Fruit fly (Drosophila melanogaster) whole organism, embryonic: ENCODE results near the gene RpL37-1.

Experiments used
- Awh ChIP-seq: fragments of 200-800 bp; sonication (Bioruptor generic); IDR thresholded peaks from 2 replicates; pipeline ENCODE4, ENCODE4 v1.3.6; 2022; ENCODE audit warnings: missing biosample characterization, missing genetic modification characterization
- BtbVII ChIP-seq: fragments of 200-800 bp; sonication (Bioruptor generic); optimal IDR thresholded peaks from 3 replicates; lab custom pipeline; 2017; ENCODE audit warnings: missing biosample characterization, mild to moderate bottlenecking, missing genetic modification characterization
- CG12299 ChIP-seq: fragments of 200-800 bp; sonication (Bioruptor generic); optimal IDR thresholded peaks from 2 replicates; lab custom pipeline; 2018; ENCODE audit warnings: missing biosample characterization, mild to moderate bottlenecking, missing genetic modification characterization
- CG13287 ChIP-seq: fragments of 200-800 bp; sonication (Bioruptor generic); IDR thresholded peaks from 2 replicates; pipeline ENCODE4 v1.3.6; 2022; ENCODE audit warnings: missing biosample characterization, missing genetic modification characterization; ENCODE audit not compliant: partially characterized antibody
- CG13424 ChIP-seq: fragments of 200-800 bp; sonication (Bioruptor generic); optimal IDR thresholded peaks from 2 replicates; lab custom pipeline; 2019; ENCODE audit warnings: missing biosample characterization, mild to moderate bottlenecking, missing genetic modification characterization, moderate library complexity
- CG13894 ChIP-seq: fragments of 200-800 bp; sonication (Bioruptor generic); optimal IDR thresholded peaks from 3 replicates; lab custom pipeline; 2018; ENCODE audit warnings: missing biosample characterization, mild to moderate bottlenecking, missing genetic modification characterization, moderate library complexity
- CG14050 ChIP-seq: fragments of 200-800 bp; sonication (Bioruptor generic); IDR thresholded peaks from 3 replicates; pipeline ENCODE4 v1.3.6; 2022; ENCODE audit warnings: missing biosample characterization, missing genetic modification characterization
- CG15514 ChIP-seq: fragments of 200-800 bp; sonication (Bioruptor generic); optimal IDR thresholded peaks from 3 replicates; lab custom pipeline; 2017; ENCODE audit warnings: missing biosample characterization, missing genetic modification characterization, mild to moderate bottlenecking, moderate library complexity, missing genetic modification reagents
- CG31224 ChIP-seq: fragments of 200-800 bp; sonication (Bioruptor generic); IDR thresholded peaks from 2 replicates; pipeline ENCODE4 v1.3.6; 2022; ENCODE audit warnings: missing biosample characterization, missing genetic modification characterization
- CG31441 ChIP-seq: fragments of 200-800 bp; sonication (Bioruptor generic); IDR thresholded peaks from 2 replicates; pipeline ENCODE4 v1.3.6; 2022; ENCODE audit warnings: missing biosample characterization, missing genetic modification characterization
- CG5180 ChIP-seq: fragments of 200-800 bp; sonication (Bioruptor generic); optimal IDR thresholded peaks from 3 replicates; lab custom pipeline; 2017; ENCODE audit warnings: missing biosample characterization, missing genetic modification characterization, mild to moderate bottlenecking, moderate library complexity, missing genetic modification reagents
- CG6272 ChIP-seq: fragments of 200-800 bp; sonication (Bioruptor generic); IDR thresholded peaks from 2 replicates; pipeline ENCODE4 v1.3.6; 2022; ENCODE audit warnings: missing biosample characterization, missing genetic modification characterization
- CG6765 ChIP-seq: fragments of 200-800 bp; sonication (Bioruptor generic); optimal IDR thresholded peaks from 3 replicates; lab custom pipeline; 2017; ENCODE audit warnings: missing biosample characterization, mild to moderate bottlenecking, missing genetic modification characterization
- CG6813 ChIP-seq: fragments of 200-800 bp; sonication (Bioruptor generic); optimal IDR thresholded peaks from 2 replicates; lab custom pipeline; 2017; ENCODE audit warnings: missing biosample characterization, missing genetic modification characterization, mild to moderate bottlenecking, moderate library complexity, missing genetic modification reagents
- CG7271 ChIP-seq: fragments of 200-800 bp; sonication (Bioruptor generic); optimal IDR thresholded peaks from 2 replicates; lab custom pipeline; 2018; ENCODE audit warnings: missing biosample characterization, mild to moderate bottlenecking, missing genetic modification characterization, moderate library complexity
- CG7372 ChIP-seq: fragments of 200-800 bp; sonication (Bioruptor generic); IDR thresholded peaks from 2 replicates; pipeline ENCODE4 v1.3.6; 2022; ENCODE audit warnings: missing biosample characterization, missing genetic modification characterization
- Deaf1 ChIP-seq: fragments of 200-800 bp; optimal IDR thresholded peaks from 3 replicates; lab custom pipeline; 2019; ENCODE audit warnings: missing biosample characterization, mild to moderate bottlenecking, missing genetic modification characterization, moderate library complexity
- Gug ChIP-seq: fragments of 200-800 bp; sonication (Bioruptor generic); IDR thresholded peaks from 4 replicates; pipeline ENCODE4 v1.3.6; 2022; ENCODE audit warnings: missing biosample characterization, missing genetic modification characterization
- HLH54F ChIP-seq: fragments of 200-800 bp; sonication (Bioruptor generic); optimal IDR thresholded peaks from 3 replicates; lab custom pipeline; 2016; ENCODE audit warnings: missing biosample characterization, missing genetic modification characterization
- Hmx ChIP-seq: fragments of 200-800 bp; sonication (Bioruptor generic); optimal IDR thresholded peaks from 2 replicates; lab custom pipeline; 2016; ENCODE audit warnings: missing biosample characterization, missing genetic modification characterization
- Lpt ChIP-seq: fragments of >200 bp; optimal IDR thresholded peaks from 2 replicates; lab custom pipeline; 2018; ENCODE audit warnings: missing biosample characterization, missing genetic modification characterization
- MESR4 ChIP-seq: fragments of 200-800 bp; sonication (Bioruptor generic); optimal IDR thresholded peaks from 2 replicates; lab custom pipeline; 2018; ENCODE audit warnings: missing biosample characterization, mild to moderate bottlenecking, missing genetic modification characterization, moderate library complexity
- MTF-1 ChIP-seq: fragments of 200-800 bp; sonication (Bioruptor generic); optimal IDR thresholded peaks from 2 replicates; lab custom pipeline; 2018; ENCODE audit warnings: missing biosample characterization, mild to moderate bottlenecking, missing genetic modification characterization, borderline replicate concordance
- Med ChIP-seq: fragments of 200-800 bp; sonication (Bioruptor generic); peaks from one replicate; lab custom pipeline; 2016; ENCODE audit warnings: missing biosample characterization, missing genetic modification characterization, mild to moderate bottlenecking, inconsistent platforms, moderate library complexity
- Rfx ChIP-seq: fragments of 200-800 bp; sonication (Bioruptor generic); IDR thresholded peaks from 2 replicates; pipeline ENCODE4 v1.3.6; 2022; ENCODE audit warnings: missing biosample characterization, missing genetic modification characterization
- Six4 ChIP-seq: fragments of 200-800 bp; sonication (Bioruptor generic); optimal IDR thresholded peaks from 2 replicates; lab custom pipeline; 2016; ENCODE audit warnings: missing biosample characterization, missing genetic modification characterization
- Usf ChIP-seq: fragments of 200-800 bp; sonication (Bioruptor generic); optimal IDR thresholded peaks from 2 replicates; lab custom pipeline; 2017; ENCODE audit warnings: missing genotype, missing biosample characterization, missing genetic modification characterization
- aop ChIP-seq: fragments of 200-800 bp; sonication (Bioruptor generic); IDR thresholded peaks from 2 replicates; pipeline ENCODE4 v1.3.6; 2022; ENCODE audit warnings: missing biosample characterization, missing genetic modification characterization
- ara ChIP-seq: fragments of 200-800 bp; sonication (Bioruptor generic); IDR thresholded peaks from 2 replicates; pipeline ENCODE4 v1.3.6; 2022; ENCODE audit warnings: missing biosample characterization, missing genetic modification characterization
- ash1 ChIP-seq: fragments of 200-800 bp; sonication (Bioruptor generic); optimal IDR thresholded peaks from 2 replicates; lab custom pipeline; 2018; ENCODE audit warnings: missing biosample characterization, mild to moderate bottlenecking, missing genetic modification characterization
- cato ChIP-seq: fragments of 200-800 bp; sonication (Bioruptor generic); optimal IDR thresholded peaks from 2 replicates; lab custom pipeline; 2016; ENCODE audit warnings: missing biosample characterization, missing genetic modification characterization, borderline replicate concordance
- cg ChIP-seq: fragments of 200-800 bp; sonication (Bioruptor generic); optimal IDR thresholded peaks from 3 replicates; lab custom pipeline; 2019; ENCODE audit warnings: missing biosample characterization, mild to moderate bottlenecking, missing genetic modification characterization, moderate library complexity
- chinmo ChIP-seq: fragments of 200-800 bp; sonication (Bioruptor generic); IDR thresholded peaks from 4 replicates; pipeline ENCODE4 v1.3.6; 2022; ENCODE audit warnings: missing biosample characterization, missing genetic modification characterization; ENCODE audit not compliant: partially characterized antibody
- crol ChIP-seq: fragments of 200-800 bp; sonication (Bioruptor generic); IDR thresholded peaks from 2 replicates; pipeline ENCODE4 v1.3.6; 2022; ENCODE audit warnings: missing biosample characterization, missing genetic modification characterization
- dan ChIP-seq: fragments of 200-800 bp; sonication (Bioruptor generic); IDR thresholded peaks from 2 replicates; pipeline ENCODE4 v1.3.6; 2022; ENCODE audit warnings: missing biosample characterization, missing genetic modification characterization
- dysf ChIP-seq: fragments of 200-800 bp; sonication (Bioruptor generic); IDR thresholded peaks from 3 replicates; pipeline ENCODE4 v1.3.6; 2022; ENCODE audit warnings: missing biosample characterization, missing genetic modification characterization
- eyg ChIP-seq: fragments of 200-800 bp; sonication (Bioruptor generic); optimal IDR thresholded peaks from 3 replicates; lab custom pipeline; 2016; ENCODE audit warnings: missing biosample characterization, missing genetic modification characterization
- gcm ChIP-seq: fragments of 200-800 bp; sonication (Bioruptor generic); optimal IDR thresholded peaks from 2 replicates; lab custom pipeline; 2019; ENCODE audit warnings: missing biosample characterization, mild to moderate bottlenecking, missing genetic modification characterization, moderate library complexity
- mld ChIP-seq: fragments of 200-800 bp; sonication (Bioruptor generic); IDR thresholded peaks from 3 replicates; pipeline ENCODE4 v1.3.6; 2022; ENCODE audit warnings: missing biosample characterization, missing genetic modification characterization; ENCODE audit not compliant: partially characterized antibody
- pan ChIP-seq, 4 experiments: fragments of >200 bp in 3 of 4; fragments of 200-800 bp in 1 of 4; sonication (Bioruptor generic) in 1 of 4; optimal IDR thresholded peaks in 3 of 4; IDR thresholded peaks in 1 of 4; 2 replicates each; pipeline versions ENCODE4 v1.3.6 to Lab custom; 2017 to 2022; ENCODE audit warnings: missing biosample characterization in 2 of 4, missing genetic modification characterization in 2 of 4, mixed read lengths in 1 of 4
- sima ChIP-seq: fragments of 200-800 bp; sonication (Bioruptor generic); optimal IDR thresholded peaks from 2 replicates; lab custom pipeline; 2016; ENCODE audit warnings: missing biosample characterization, missing genetic modification characterization
- sr ChIP-seq: fragments of 200-800 bp; sonication (Bioruptor generic); IDR thresholded peaks from 3 replicates; pipeline ENCODE4 v1.3.6; 2022; ENCODE audit warnings: missing biosample characterization, missing genetic modification characterization
- twi ChIP-seq: fragments of 200-800 bp; optimal IDR thresholded peaks from 2 replicates; lab custom pipeline; 2019; ENCODE audit warnings: missing biosample characterization, mild to moderate bottlenecking, missing genetic modification characterization, moderate library complexity
- unpg ChIP-seq: fragments of 200-800 bp; sonication (Bioruptor generic); optimal IDR thresholded peaks from 3 replicates; lab custom pipeline; 2018; ENCODE audit warnings: missing biosample characterization, mild to moderate bottlenecking, missing genetic modification characterization, moderate library complexity
- zen ChIP-seq: fragments of 200-800 bp; sonication (Bioruptor generic); optimal IDR thresholded peaks from 3 replicates; lab custom pipeline; 2018; ENCODE audit warnings: missing biosample characterization, mild to moderate bottlenecking, missing genetic modification characterization, moderate library complexity
- zf30C ChIP-seq: fragments of 200-800 bp; sonication (Bioruptor generic); optimal IDR thresholded peaks from 3 replicates; lab custom pipeline; 2018; ENCODE audit warnings: missing biosample characterization, mild to moderate bottlenecking, missing genetic modification characterization

The RpL37-1 gene

DNA sequence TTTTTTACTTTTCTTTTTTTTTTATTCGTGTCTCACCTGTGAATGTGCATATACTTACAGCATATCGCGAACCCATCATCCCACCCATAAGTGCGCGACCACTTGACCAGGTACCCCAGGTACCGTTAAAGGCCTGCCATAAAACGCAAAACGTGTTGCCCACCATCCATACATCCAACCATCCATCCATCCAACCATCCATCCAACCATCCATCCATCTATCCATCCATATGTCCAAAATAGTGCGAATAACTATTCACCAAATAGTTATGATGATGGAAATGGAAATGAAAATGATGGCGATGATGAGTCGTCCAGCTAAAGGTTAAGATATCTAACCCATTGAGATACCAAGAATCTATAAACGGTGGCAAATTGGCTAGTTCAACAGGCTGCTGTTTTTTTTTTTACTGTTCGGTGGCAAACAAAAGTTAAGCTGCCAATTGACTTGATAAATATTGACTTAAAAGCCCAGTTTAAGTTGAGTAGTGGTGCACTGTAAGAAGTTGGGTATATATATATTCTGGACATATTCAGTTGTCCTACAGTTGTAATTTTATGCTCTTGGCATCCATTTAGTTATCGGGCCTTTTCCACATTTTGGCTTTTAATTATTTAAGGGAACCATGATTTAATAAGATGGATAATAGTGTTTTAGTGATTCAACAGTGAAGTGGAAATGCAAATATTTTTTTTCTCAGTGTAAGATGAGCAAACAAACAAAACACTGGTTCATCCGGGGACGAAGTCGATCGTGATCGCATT, 11.1 kb downstream of the RpL37-1 start (continued):
- TF ChIP-seq sima (GFP tag; lab: Kevin White, UChicago) (no peak), Lpt (GFP tag; lab: Kevin White, UChicago) (no peak), CG12299 (tag; lab: Kevin White, UChicago) (no peak), pan (optimal IDR thresholded peaks at IDR 0.05; lab: Kevin White, UChicago) (no peak), pan (GFP tag; optimal IDR thresholded peaks at IDR 0.05 in 1 of 2, IDR thresholded peaks at IDR 0.05 in 1 of 2) (peak in 1 of 2 experiments; percentile 14), Gug (GFP tag; lab: Robert Waterston, UW) (no peak), ara (GFP tag; lab: Robert Waterston, UW) (no peak), MTF-1 (no peak), gcm (GFP tag; lab: Kevin White, UChicago) (no peak), Awh (no peak), twi (no peak)

DNA sequence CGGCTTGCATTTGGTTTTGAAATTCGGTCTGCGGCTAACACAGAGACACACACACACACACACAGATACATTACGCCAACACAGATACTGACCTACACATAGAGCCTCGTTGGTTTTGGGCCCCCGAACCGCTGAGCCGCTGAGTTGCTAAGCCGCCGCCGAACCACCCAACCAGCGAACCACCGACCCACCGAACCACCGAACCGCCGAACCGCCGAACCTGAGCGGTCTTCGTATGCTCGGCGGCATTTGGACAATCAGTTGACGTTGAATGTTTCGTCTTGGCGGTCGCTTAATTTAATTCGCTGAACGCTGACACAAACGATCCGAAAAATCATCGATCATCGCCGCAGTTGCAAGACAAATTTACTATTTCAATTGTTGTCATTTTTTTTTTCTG, 13.7 kb downstream of the RpL37-1 start, which contains the start of gene drd:
drd (plus strand) TSS at position 258 of the 400 bp plus-strand sequence.
- TF ChIP-seq chinmo (GFP tag; lab: Robert Waterston, UW) (0 out of 4 replicates have a peak, but pooled peaks have one; percentile 62), Med (peak; percentile 71), cg (GFP tag; lab: Kevin White, UChicago) (peak; percentile 42), sr (GFP tag; lab: Robert Waterston, UW) (0 out of 3 replicates have a peak, but pooled peaks have one; percentile 8), Rfx (GFP tag; lab: Robert Waterston, UW) (no peak), CG15514 (GFP tag; lab: Kevin White, UChicago) (peak; percentile 13), CG7271 (tag; lab: Kevin White, UChicago) (no peak), CG13894 (peak; percentile 13), CG5180 (GFP tag; lab: Kevin White, UChicago) (peak; percentile 79), ash1 (GFP tag; lab: Kevin White, UChicago) (no peak), CG14050 (GFP tag; lab: Robert Waterston, UW) (peak; percentile 40; the same call in 1 of the 3 replicates), aop (GFP tag; lab: Robert Waterston, UW) (no peak), Deaf1 (peak; percentile 89)

DNA sequence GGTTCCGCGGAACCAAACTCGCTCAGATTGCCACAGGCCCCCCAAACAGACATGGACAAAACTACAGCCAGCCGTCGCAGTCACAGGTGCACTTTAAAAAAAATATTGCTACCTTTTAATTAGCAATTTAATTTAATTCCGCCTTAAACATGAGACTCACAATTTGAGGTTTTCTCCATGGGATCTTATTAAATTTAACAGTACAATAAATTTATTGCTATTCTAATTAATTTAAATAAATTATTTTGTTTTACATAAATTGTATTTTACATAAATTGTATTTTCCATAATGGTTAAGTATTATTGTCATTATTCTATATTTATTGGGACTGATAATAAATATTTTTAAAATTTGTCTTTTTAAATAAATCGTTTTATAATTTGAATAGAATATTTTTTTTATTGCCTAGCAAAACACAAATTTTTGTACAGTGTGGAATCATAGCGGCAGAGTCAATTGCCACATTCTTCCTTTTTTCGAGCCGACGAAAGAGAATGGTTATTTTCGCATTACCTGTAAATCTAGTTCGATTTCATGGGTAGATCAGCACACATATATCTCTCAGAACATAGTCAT, 15.7 kb downstream of the RpL37-1 start:
- TF ChIP-seq MESR4 (no peak), BtbVII (no peak), dysf (GFP tag; lab: Robert Waterston, UW) (no peak), zf30C (no peak), dan (no peak), Usf (no peak), crol (GFP tag; lab: Robert Waterston, UW) (no peak), mld (no peak), CG6765 (no peak), unpg (GFP tag; lab: Kevin White, UChicago) (peak; percentile 4), Six4 (GFP tag; lab: Kevin White, UChicago) (no peak), CG31441 (GFP tag; lab: Robert Waterston, UW) (peak; percentile 27; the same call in 1 of the 2 replicates), CG6813 (no peak), eyg (GFP tag; lab: Kevin White, UChicago) (no peak), CG13424 (tag; lab: Kevin White, UChicago) (peak; percentile 2), CG13287 (GFP tag; lab: Robert Waterston, UW) (no peak), Hmx (GFP tag; lab: Kevin White, UChicago) (no peak), HLH54F (GFP tag; lab: Kevin White, UChicago) (no peak), cato (no peak), zen (tag; lab: Kevin White, UChicago) (no peak), CG6272 (no peak), CG31224 (GFP tag; lab: Robert Waterston, UW) (no peak), CG7372 (GFP tag; lab: Robert Waterston, UW) (no peak)
